Fruit fly (Drosophila melanogaster) S2 (cell line): Measurements from ENCODE around the gene Tom40.

Experiments used
- CG8478 ChIP-seq: fragments of >200 bp; optimal IDR thresholded peaks from 2 replicates; lab custom pipeline; 2018
- CTCF ChIP-seq, 2 experiments: fragments of >200 bp; optimal IDR thresholded peaks; 2 replicates each; lab custom pipeline; 2018

DNA sequence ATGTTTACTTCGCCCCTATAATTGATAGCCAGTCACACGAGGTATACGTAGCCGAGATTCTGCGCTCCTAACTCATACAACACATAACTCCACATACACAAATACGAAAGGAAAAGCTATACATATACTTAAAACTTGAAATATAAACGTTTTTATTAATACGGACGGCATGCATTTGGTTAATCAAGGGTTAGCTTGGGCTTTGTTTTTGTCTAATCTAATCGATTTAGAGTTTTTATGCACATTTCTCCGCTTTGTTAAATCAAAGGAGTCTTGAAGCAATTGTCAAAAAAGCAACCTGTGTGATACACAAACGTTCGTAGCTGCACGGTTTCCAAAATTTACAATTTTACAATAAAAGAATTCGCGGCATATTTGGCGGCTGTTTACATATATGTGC lies at the start of gene Tom40:
- no peak for TF ChIP-seq CG8478 (lab: Kevin White, UChicago)
- TF ChIP-seq CTCF (optimal IDR thresholded peaks at IDR 0.05; lab: Kevin White, UChicago): no peak
